Fruit fly (Drosophila melanogaster) whole organism, prepupa: ENCODE measurements around the gene CG6733.

Source experiments
- CG32006 ChIP-seq: fragments of 200-800 bp; sonication (Bioruptor generic); optimal IDR thresholded peaks from 3 replicates; lab custom pipeline; 2017; ENCODE audit warnings: missing biosample characterization, mild to moderate bottlenecking, missing genetic modification characterization
- OdsH ChIP-seq: fragments of 200-800 bp; sonication (Bioruptor generic); optimal IDR thresholded peaks from 3 replicates; lab custom pipeline; 2016; ENCODE audit warnings: missing biosample characterization, missing genetic modification characterization
- lz ChIP-seq: fragments of 200-800 bp; sonication (Bioruptor generic); optimal IDR thresholded peaks from 3 replicates; lab custom pipeline; 2016; ENCODE audit warnings: missing biosample characterization, missing genetic modification characterization

DNA sequence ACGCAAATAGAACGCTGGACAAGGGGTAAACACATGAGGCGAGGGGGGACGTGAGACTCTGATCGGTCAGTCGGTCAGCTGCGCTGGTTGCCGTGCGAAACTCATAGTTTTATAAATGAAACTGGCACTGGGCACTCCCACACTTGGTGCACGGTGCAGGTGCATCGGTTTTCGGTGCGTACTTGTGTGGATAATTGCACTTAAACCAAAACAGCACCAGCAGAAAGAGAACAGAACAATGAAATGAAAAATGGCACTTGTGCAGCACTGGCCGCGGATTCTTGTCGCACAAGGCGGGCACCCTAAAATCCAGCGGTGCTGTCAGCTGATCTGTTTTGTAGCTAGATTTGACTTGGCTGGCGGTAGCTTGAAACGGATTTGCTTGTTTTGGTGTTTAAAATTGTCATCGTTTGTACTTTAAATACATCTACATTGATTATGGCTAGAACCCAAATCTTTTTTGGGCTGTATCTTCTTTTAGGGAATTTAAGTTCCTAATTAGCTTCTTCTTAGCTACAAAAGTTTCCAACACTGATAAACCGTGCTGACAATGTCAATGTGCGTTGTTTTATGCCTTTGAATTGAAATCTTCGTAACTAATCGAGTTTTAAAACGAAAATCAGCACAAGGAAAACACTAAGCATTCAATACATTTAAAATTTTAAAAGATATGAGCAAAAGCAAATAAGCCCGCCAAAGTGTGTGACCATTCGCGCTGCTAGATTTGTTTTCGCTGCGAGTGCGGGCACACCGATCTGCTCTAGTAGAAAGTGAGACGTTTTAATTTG lies 20.3 kb downstream of the CG6733 start, which contains the start of the genes Rassf and CenB1A:
- TF ChIP-seq OdsH (GFP tag; lab: Kevin White, UChicago) (no peak), lz (peak; percentile 66), CG32006 (GFP tag; lab: Kevin White, UChicago) (peak; percentile 43)
